Worm (Caenorhabditis elegans) whole organism, late embryonic: ENCODE data around the gene K10H10.5.

ENCODE experiments used
- F13H6.1 ChIP-seq: sonication (generic microtip); optimal IDR thresholded peaks from 2 replicates; lab custom pipeline; 2016; ENCODE audit warnings: missing genetic modification characterization, missing compliant biosample characterization
- Y22D7AL.16 ChIP-seq: sonication (generic microtip); optimal IDR thresholded peaks from 2 replicates; lab custom pipeline; 2016; ENCODE audit warnings: missing genetic modification characterization, missing compliant biosample characterization
- ama-1 ChIP-seq: fragments of 150-350 bp; optimal IDR thresholded peaks from 2 replicates; lab custom pipeline; 2014
- elt-2 ChIP-seq: sonication (generic microtip); optimal IDR thresholded peaks from 2 replicates; lab custom pipeline; 2016; ENCODE audit warnings: missing genetic modification reagents, missing genetic modification characterization, missing compliant biosample characterization
- fkh-10 ChIP-seq: fragments of 150-350 bp; optimal IDR thresholded peaks from 2 replicates; lab custom pipeline; 2014; ENCODE audit warnings: missing biosample characterization, missing genetic modification reagents, missing genetic modification characterization
- gmeb-2 ChIP-seq: sonication (generic microtip); optimal IDR thresholded peaks from 2 replicates; lab custom pipeline; 2016; ENCODE audit warnings: missing genetic modification characterization, inconsistent platforms, missing compliant biosample characterization
- hlh-13 ChIP-seq: fragments of 200-800 bp; sonication (Bioruptor generic); optimal IDR thresholded peaks from 2 replicates; lab custom pipeline; 2018; ENCODE audit warnings: mild to moderate bottlenecking, missing genetic modification characterization, missing compliant biosample characterization
- lin-11 ChIP-seq: fragments of 200-800 bp; sonication (Bioruptor generic); optimal IDR thresholded peaks from 2 replicates; lab custom pipeline; 2018; ENCODE audit warnings: mild to moderate bottlenecking, missing genetic modification characterization, missing compliant biosample characterization
- pros-1 ChIP-seq: fragments of 150-350 bp; optimal IDR thresholded peaks from 2 replicates; lab custom pipeline; 2014; ENCODE audit warnings: missing biosample characterization, missing genetic modification reagents, missing genetic modification characterization

ce11 chrII:14548691-14549090 lies 47.1 kb downstream of the K10H10.5 start, which contains the start of gene gcy-29:
- TF ChIP-seq gmeb-2 (tag; lab: Kevin White, UChicago) (no peak), ama-1 (lab: Kevin White, UChicago) (no peak), pros-1 (no peak), F13H6.1 (tag; lab: Kevin White, UChicago) (no peak), lin-11 (tag; lab: Kevin White, UChicago) (no peak), fkh-10 (GFP tag; lab: Kevin White, UChicago) (no peak), elt-2 (tag; lab: Kevin White, UChicago) (no peak), hlh-13 (no peak), Y22D7AL.16 (tag; lab: Kevin White, UChicago) (no peak)
